Worm (Caenorhabditis elegans) whole organism, L1 larva: ENCODE data around the gene C41A3.2.

Experiments
- Y116A8C.19 ChIP-seq: sonication (generic microtip); optimal IDR thresholded peaks from 2 replicates; lab custom pipeline; 2016; ENCODE audit warnings: missing compliant biosample characterization, missing genetic modification characterization, borderline replicate concordance
- aly-2 ChIP-seq: fragments of 150-350 bp; optimal IDR thresholded peaks from 2 replicates; lab custom pipeline; 2014; ENCODE audit warnings: missing biosample characterization, missing genetic modification characterization
- egl-27 ChIP-seq, 2 experiments: fragments of 150-350 bp in 1 of 2; sonication (generic microtip); optimal IDR thresholded peaks; 3 replicates each; lab custom pipeline; 2017 to 2018; ENCODE audit warnings: missing biosample characterization in 2 of 2, missing genetic modification characterization in 2 of 2, missing genetic modification reagents in 2 of 2
- elt-2 ChIP-seq: sonication (generic microtip); optimal IDR thresholded peaks from 2 replicates; lab custom pipeline; 2016; ENCODE audit warnings: missing genetic modification characterization, mild to moderate bottlenecking, inconsistent platforms, missing compliant biosample characterization, missing genetic modification reagents
- elt-3 ChIP-seq, 6 experiments: fragments of 150-350 bp in 1 of 6; sonication (generic microtip); optimal IDR thresholded peaks; 2 replicates each; lab custom pipeline; 2017 to 2018; ENCODE audit warnings: missing biosample characterization in 6 of 6, missing genetic modification characterization in 6 of 6, inconsistent platforms in 1 of 6
- fos-1 ChIP-seq: fragments of 150-350 bp; optimal IDR thresholded peaks from 2 replicates; lab custom pipeline; 2014; ENCODE audit warnings: missing biosample characterization, missing genetic modification characterization
- lin-13 ChIP-seq: fragments of 150-350 bp; optimal IDR thresholded peaks from 2 replicates; lab custom pipeline; 2014; ENCODE audit warnings: missing biosample characterization, missing genetic modification reagents, missing genetic modification characterization
- lin-39 ChIP-seq: fragments of 150-350 bp; optimal IDR thresholded peaks from 2 replicates; lab custom pipeline; 2014; ENCODE audit warnings: missing biosample characterization, missing genetic modification reagents, missing genetic modification characterization
- pqm-1 ChIP-seq: sonication (generic microtip); optimal IDR thresholded peaks from 3 replicates; lab custom pipeline; 2017; ENCODE audit warnings: missing biosample characterization, missing genetic modification characterization
- unc-130 ChIP-seq: fragments of 150-350 bp; optimal IDR thresholded peaks from 2 replicates; lab custom pipeline; 2017; ENCODE audit warnings: missing biosample characterization, missing genetic modification characterization, inconsistent platforms
- unc-62 ChIP-seq: fragments of 150-350 bp; optimal IDR thresholded peaks from 2 replicates; lab custom pipeline; 2014; ENCODE audit warnings: missing biosample characterization, missing genetic modification reagents, missing genetic modification characterization
- xbp-1 ChIP-seq: sonication (generic microtip); optimal IDR thresholded peaks from 2 replicates; lab custom pipeline; 2016; ENCODE audit warnings: missing genetic modification characterization, missing compliant biosample characterization
- ztf-11 ChIP-seq, 2 experiments: sonication (generic microtip); optimal IDR thresholded peaks; 2 replicates each; lab custom pipeline; 2016 to 2017; ENCODE audit warnings: missing genetic modification characterization in 2 of 2, missing biosample characterization in 1 of 2, missing compliant biosample characterization in 1 of 2

- TF ChIP-seq fos-1 (no peak), egl-27 (tag; optimal IDR thresholded peaks at IDR 0.05; lab: Kevin White, UChicago) (no peak), lin-13 (GFP tag; lab: Kevin White, UChicago) (no peak), unc-130 (tag; lab: Kevin White, UChicago) (no peak), elt-2 (no peak), lin-39 (tag; lab: Kevin White, UChicago) (no peak), Y116A8C.19 (tag; lab: Kevin White, UChicago) (no peak), elt-3 (tag; optimal IDR thresholded peaks at IDR 0.05; lab: Kevin White, UChicago) (no peak), ztf-11 (tag; optimal IDR thresholded peaks at IDR 0.05; lab: Kevin White, UChicago) (no peak), aly-2 (no peak), pqm-1 (tag; lab: Kevin White, UChicago) (no peak), unc-62 (no peak), xbp-1 (no peak)
Observed at ce11 chrX:5373597-5373996, 40.6 kb downstream of the C41A3.2 start.
